Fruit fly (Drosophila melanogaster) whole organism, prepupa: ENCODE data around the gene CG15544.
A peak's percentile ranks its signal among the peaks of the same experiment; 100 is the strongest.

Experiments
- CG11902 ChIP-seq: fragments of 200-800 bp; sonication (Bioruptor generic); optimal IDR thresholded peaks from 3 replicates; lab custom pipeline; 2016; ENCODE audit warnings: missing biosample characterization, missing genetic modification characterization
- CG6854 ChIP-seq: fragments of 200-800 bp; sonication (Bioruptor generic); optimal IDR thresholded peaks from 2 replicates; lab custom pipeline; 2017; ENCODE audit warnings: missing biosample characterization, mild to moderate bottlenecking, missing genetic modification characterization
- Eip75B ChIP-seq: fragments of 200-800 bp; sonication (Bioruptor generic); optimal IDR thresholded peaks from 3 replicates; lab custom pipeline; 2016; ENCODE audit warnings: missing biosample characterization, missing genetic modification characterization
- Ets21C ChIP-seq: fragments of 200-800 bp; sonication (Bioruptor generic); optimal IDR thresholded peaks from 3 replicates; lab custom pipeline; 2016; ENCODE audit warnings: missing biosample characterization, missing genetic modification characterization
- achi ChIP-seq: fragments of 200-800 bp; sonication (Bioruptor generic); optimal IDR thresholded peaks from 3 replicates; lab custom pipeline; 2016; ENCODE audit warnings: missing biosample characterization, missing genetic modification characterization
- eg ChIP-seq: fragments of 200-800 bp; sonication (Bioruptor generic); IDR thresholded peaks from 3 replicates; pipeline ENCODE4 v1.3.6; 2022; ENCODE audit warnings: missing biosample characterization, missing genetic modification characterization
- fkh ChIP-seq: fragments of 200-800 bp; sonication (Bioruptor generic); optimal IDR thresholded peaks from 3 replicates; lab custom pipeline; 2017; ENCODE audit warnings: missing biosample characterization, mild to moderate bottlenecking, missing genetic modification characterization, moderate library complexity
- topi ChIP-seq: fragments of 200-800 bp; sonication (Bioruptor generic); optimal IDR thresholded peaks from 3 replicates; lab custom pipeline; 2016; ENCODE audit warnings: missing biosample characterization, missing genetic modification characterization

dm6 chr3R:30811300-30812022, 16.2 kb upstream of the CG15544 start:
- TF ChIP-seq CG11902 (GFP tag; lab: Kevin White, UChicago) (no peak), achi (GFP tag; lab: Kevin White, UChicago) (peak; percentile 54), Ets21C (GFP tag; lab: Kevin White, UChicago) (peak; percentile 63), fkh (GFP tag; lab: Kevin White, UChicago) (no peak), CG6854 (GFP tag; lab: Kevin White, UChicago) (peak; percentile 5), topi (GFP tag; lab: Kevin White, UChicago) (peak; percentile 70), eg (GFP tag; lab: Robert Waterston, UW) (peak; percentile 50; the same call in 1 of the 3 replicates), Eip75B (GFP tag; lab: Kevin White, UChicago) (peak; percentile 72)
